Worm (Caenorhabditis elegans) whole organism, late embryonic: Measurements from ENCODE around the gene molo-1.

ENCODE experiments used
- F13H6.1 ChIP-seq: sonication (generic microtip); optimal IDR thresholded peaks from 2 replicates; lab custom pipeline; 2016; ENCODE audit warnings: missing genetic modification characterization, missing compliant biosample characterization
- ceh-9 ChIP-seq: sonication (generic microtip); optimal IDR thresholded peaks from 2 replicates; lab custom pipeline; 2016; ENCODE audit warnings: mild to moderate bottlenecking, missing genetic modification characterization, inconsistent platforms, missing compliant biosample characterization
- dmd-4 ChIP-seq: sonication (generic microtip); optimal IDR thresholded peaks from 2 replicates; lab custom pipeline; 2016; ENCODE audit warnings: borderline replicate concordance, missing genetic modification characterization, missing compliant biosample characterization
- elt-2 ChIP-seq: sonication (generic microtip); optimal IDR thresholded peaks from 2 replicates; lab custom pipeline; 2016; ENCODE audit warnings: missing genetic modification reagents, missing genetic modification characterization, missing compliant biosample characterization
- fkh-10 ChIP-seq: fragments of 150-350 bp; optimal IDR thresholded peaks from 2 replicates; lab custom pipeline; 2014; ENCODE audit warnings: missing biosample characterization, missing genetic modification reagents, missing genetic modification characterization
- hlh-15 ChIP-seq: sonication (generic microtip); optimal IDR thresholded peaks from 2 replicates; lab custom pipeline; 2016; ENCODE audit warnings: missing genetic modification characterization, missing compliant biosample characterization
- nfya-1 ChIP-seq: sonication (generic microtip); optimal IDR thresholded peaks from 2 replicates; lab custom pipeline; 2017; ENCODE audit warnings: missing genetic modification characterization, mild to moderate bottlenecking, missing compliant biosample characterization, antibody characterized with exemption, moderate library complexity
- pag-3 ChIP-seq: sonication (generic microtip); optimal IDR thresholded peaks from 2 replicates; lab custom pipeline; 2016; ENCODE audit warnings: missing compliant biosample characterization, missing genetic modification characterization, borderline replicate concordance
- ref-2 ChIP-seq: sonication (generic microtip); optimal IDR thresholded peaks from 2 replicates; lab custom pipeline; 2016; ENCODE audit warnings: missing genetic modification characterization, missing compliant biosample characterization
- sox-2 ChIP-seq: fragments of 200-800 bp; sonication (Bioruptor generic); IDR thresholded peaks from 2 replicates; pipeline ENCODE4 v1.3.6; 2022; ENCODE audit warnings: missing genetic modification reagents, missing genetic modification characterization, missing compliant biosample characterization
- tbx-2 ChIP-seq: sonication (generic microtip); optimal IDR thresholded peaks from 2 replicates; lab custom pipeline; 2016; ENCODE audit warnings: missing genetic modification characterization, missing compliant biosample characterization

ce11 chrIII:5621236-5621635, 47.4 kb downstream of the molo-1 start:
- TF ChIP-seq sox-2 (GFP tag; lab: Robert Waterston, UW) (no peak), nfya-1 (tag; lab: Kevin White, UChicago) (peak; percentile 76), dmd-4 (tag; lab: Kevin White, UChicago) (no peak), F13H6.1 (peak; percentile 23), ref-2 (tag; lab: Kevin White, UChicago) (peak; percentile 33), pag-3 (tag; lab: Kevin White, UChicago) (no peak), ceh-9 (no peak), tbx-2 (tag; lab: Kevin White, UChicago) (peak; percentile 44), elt-2 (peak; percentile 63), hlh-15 (no peak), fkh-10 (GFP tag; lab: Kevin White, UChicago) (no peak)
